Fruit fly (Drosophila melanogaster) S2 (cell line): Measurements from ENCODE around the gene Dbct.

Experiments used
- CG8478 ChIP-seq: fragments of >200 bp; optimal IDR thresholded peaks from 2 replicates; lab custom pipeline; 2018
- CTCF ChIP-seq, 2 experiments: fragments of >200 bp; optimal IDR thresholded peaks; 2 replicates each; lab custom pipeline; 2018

Dbct gene

DNA sequence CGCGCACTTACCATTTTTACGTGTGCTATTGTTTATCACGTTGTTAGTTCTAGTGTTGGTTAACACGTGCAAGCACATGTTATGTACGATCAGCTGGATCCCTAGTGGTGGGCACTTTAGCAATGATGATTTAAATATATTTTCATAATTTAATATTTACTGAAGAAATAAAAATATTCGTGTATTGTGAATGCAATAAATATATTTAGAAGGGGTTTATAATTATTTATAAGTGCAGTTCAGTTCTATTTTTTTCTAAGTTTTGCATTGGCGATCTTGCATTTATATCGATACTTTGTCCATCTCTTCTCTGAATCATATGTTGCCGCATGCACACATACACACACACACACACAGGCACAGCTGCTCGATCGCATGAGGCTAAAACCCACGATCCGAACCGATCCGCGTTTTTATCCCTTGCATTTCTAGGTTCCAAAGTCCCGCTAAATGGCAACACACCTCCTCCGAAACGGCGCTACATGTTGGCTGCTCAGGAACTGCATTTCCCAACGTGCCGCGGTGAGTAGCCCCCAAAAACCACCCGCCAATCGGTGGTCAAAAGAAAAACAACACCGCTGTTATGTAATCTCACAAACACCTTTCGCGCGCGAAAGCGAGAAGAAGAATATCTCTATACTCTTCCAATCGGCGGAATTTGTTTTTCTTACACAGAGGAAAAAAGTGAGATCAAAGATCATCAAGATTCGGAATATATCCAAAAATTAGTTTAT lies at the start of gene Dbct, which contains the start of gene CG15027:
TSS of gene Dbct (plus strand) at position 349 of the 734 bp plus-strand sequence.
TSS of gene CG15027 (minus strand) at position 51 of the 734 bp plus-strand sequence.
- TF ChIP-seq CTCF (optimal IDR thresholded peaks at IDR 0.05; lab: Kevin White, UChicago), result no peak
- no peak for TF ChIP-seq CG8478 (lab: Kevin White, UChicago)

DNA sequence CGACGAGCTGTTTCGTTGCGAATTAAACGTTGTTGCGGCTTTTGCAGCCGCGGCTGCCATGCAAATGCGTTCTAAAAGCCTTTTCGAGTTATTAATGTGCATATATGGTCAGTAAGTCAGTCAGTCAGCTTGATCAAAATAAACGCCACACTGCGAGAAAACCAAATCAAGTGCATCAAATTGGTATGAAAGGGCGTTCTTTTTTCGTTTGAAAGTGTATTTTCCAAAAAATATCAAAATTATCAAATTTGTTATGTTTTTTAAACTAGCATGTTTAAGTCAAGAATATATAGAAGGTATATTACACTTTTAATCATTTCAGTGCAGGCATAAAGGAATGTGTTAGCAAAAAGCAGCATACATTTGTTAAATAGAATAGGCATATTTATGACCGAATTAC lies 43.4 kb upstream of the Dbct start:
- no peak for TF ChIP-seq CG8478 (lab: Kevin White, UChicago)
- TF ChIP-seq CTCF (optimal IDR thresholded peaks at IDR 0.05; lab: Kevin White, UChicago), result no peak

DNA sequence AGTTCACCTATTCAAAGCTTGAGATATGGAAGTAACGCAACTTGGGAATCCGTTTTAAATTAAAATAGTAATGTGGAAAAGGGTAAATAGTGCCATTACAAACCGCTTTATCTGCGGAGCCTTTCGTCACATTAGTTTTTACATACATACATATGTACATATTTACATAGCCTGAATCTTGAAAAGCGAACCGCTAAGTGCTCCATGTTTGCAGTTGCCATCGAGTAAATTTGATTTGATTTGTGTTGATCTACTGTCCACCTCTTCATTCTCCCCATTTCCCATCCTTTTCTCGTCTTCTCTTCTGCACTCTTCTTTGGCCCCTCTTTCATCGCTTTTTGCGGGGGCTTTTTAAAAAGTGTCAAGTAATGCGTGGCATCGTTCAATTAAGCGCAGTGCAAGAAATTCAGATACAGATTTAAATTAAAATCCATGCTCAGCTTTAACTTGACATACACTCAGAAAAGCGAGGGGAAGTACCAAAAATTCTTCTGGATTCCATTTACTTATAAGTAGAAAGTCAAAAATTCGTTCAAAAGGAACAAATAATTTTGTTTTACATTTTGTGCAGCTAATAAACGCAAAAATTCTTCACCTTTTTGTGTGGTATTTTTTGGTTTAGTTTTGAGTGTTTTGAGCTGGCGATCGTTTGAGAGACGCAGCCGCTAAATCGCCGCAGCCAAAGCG lies 42.8 kb upstream of the Dbct start:
- no peak for TF ChIP-seq CTCF (optimal IDR thresholded peaks at IDR 0.05; lab: Kevin White, UChicago)
- TF ChIP-seq CG8478 (lab: Kevin White, UChicago), result no peak

DNA sequence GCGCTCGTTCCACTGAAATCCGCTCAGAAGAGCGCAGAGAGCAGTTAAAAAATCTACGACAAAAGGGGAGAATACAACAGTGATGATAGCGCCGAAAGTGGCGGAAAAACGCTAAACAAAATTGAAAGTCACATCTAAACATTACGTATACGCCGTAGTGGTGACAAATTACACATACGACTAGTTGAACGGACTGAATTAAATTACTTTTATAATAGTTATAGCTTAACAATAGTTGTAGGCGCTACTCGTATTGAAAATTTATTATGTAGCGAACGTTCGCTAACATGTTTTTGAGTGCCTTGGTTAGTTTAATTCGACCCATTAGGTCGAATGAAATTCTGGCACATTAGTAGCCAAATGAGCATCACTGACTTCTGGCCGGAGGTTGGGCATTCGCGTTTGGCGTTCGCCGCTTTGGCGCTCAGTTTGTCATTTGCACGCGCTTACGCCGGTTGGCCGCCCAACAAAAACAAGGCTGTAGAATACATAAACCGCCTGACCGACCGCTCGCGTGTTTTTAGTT lies 42.2 kb upstream of the Dbct start, which contains the start of gene CG5541:
TSS of gene CG5541 (plus strand) at position 424 of the 526 bp plus-strand sequence.
- TF ChIP-seq CG8478 (lab: Kevin White, UChicago) (no peak), CTCF (optimal IDR thresholded peaks at IDR 0.05; lab: Kevin White, UChicago) (no peak)

DNA sequence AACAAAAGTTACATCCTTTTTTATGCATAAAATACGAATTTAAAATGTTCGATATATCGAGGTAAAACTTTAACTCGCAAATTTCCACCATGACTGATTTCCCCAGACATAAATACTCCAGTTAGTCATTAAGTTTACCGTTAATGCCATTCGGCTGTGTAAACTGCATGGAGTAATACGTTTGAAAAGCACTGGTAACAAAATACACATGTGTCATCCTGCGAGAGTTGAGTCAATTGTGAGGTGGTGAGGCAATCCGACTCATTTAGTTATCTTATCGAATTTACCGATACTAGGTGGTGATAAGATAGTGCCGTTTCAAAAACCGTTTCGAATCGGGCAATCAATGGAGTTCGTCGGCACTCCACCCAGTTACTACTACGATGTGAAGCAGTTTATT lies 40.3 kb upstream of the Dbct start:
- TF ChIP-seq CG8478 (lab: Kevin White, UChicago) (no peak), CTCF (optimal IDR thresholded peaks at IDR 0.05; lab: Kevin White, UChicago) (no peak)

DNA sequence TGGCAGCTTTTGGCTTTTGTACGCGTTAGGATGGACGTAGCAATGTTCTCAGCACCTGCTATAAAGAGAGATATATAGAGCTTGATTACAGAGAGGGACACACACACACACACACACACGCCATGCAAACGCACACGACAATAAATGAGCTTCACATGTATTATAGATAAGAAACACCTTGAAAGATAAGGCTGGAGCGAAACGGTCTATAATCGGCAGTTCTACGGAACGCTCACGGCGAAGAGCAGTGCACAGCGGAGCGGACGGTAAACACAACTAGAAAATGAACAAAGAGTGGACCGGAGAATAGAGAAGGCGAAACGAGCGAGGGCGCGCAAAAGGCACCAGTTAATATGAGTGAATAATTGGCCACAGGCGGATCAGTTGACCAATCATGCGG lies 37.2 kb upstream of the Dbct start:
- TF ChIP-seq CTCF (optimal IDR thresholded peaks at IDR 0.05; lab: Kevin White, UChicago), result no peak
- TF ChIP-seq CG8478 (lab: Kevin White, UChicago), result no peak

- TF ChIP-seq CG8478 (lab: Kevin White, UChicago) (no peak), CTCF (optimal IDR thresholded peaks at IDR 0.05; lab: Kevin White, UChicago) (no peak)
Measured at dm6 chrX:15062619-15063018, 23.3 kb upstream of the Dbct start.

- TF ChIP-seq CG8478 (lab: Kevin White, UChicago) (no peak), CTCF (optimal IDR thresholded peaks at IDR 0.05; lab: Kevin White, UChicago) (no peak)
Measured at dm6 chrX:15063404-15064062, 22.4 kb upstream of the Dbct start, which contains the start of the genes hiw and ND-B18. Gene hiw (minus strand): TSS chrX:15063429. Gene ND-B18 (plus strand): TSS chrX:15063733.

dm6 chrX:15066374-15067057 lies 19.4 kb upstream of the Dbct start, which contains the start of the genes opm and dob:
Gene opm (minus strand): TSS chrX:15066432.
Gene dob (plus strand): TSS chrX:15067007.
- no peak for TF ChIP-seq CG8478 (lab: Kevin White, UChicago)
- TF ChIP-seq CTCF (optimal IDR thresholded peaks at IDR 0.05; lab: Kevin White, UChicago), result no peak

DNA sequence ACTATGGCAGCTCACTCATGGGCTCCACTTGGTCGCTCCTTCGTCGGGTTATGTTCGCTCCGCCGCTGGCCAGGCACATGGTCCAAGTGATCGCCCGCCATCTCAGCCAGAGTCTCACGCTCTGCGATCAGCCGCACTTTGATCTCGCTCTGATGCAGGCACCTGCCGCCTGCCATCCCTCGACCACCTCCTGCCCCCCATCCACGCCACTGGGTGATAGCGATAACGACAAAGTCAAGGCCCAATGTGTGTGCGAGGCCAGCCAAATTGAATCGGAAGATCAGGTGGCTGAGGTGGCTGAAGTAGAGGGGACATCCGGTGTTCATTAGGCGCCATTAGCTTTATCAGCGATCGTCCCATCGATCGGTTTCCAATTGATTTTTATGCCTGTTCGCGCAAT lies 17.4 kb upstream of the Dbct start:
- no peak for TF ChIP-seq CG8478 (lab: Kevin White, UChicago)
- TF ChIP-seq CTCF (optimal IDR thresholded peaks at IDR 0.05; lab: Kevin White, UChicago), result no peak

- no peak for TF ChIP-seq CTCF (optimal IDR thresholded peaks at IDR 0.05; lab: Kevin White, UChicago)
- TF ChIP-seq CG8478 (lab: Kevin White, UChicago), result no peak
Measured at dm6 chrX:15069417-15069896, 16.5 kb upstream of the Dbct start.

dm6 chrX:15070137-15070536 lies 15.8 kb upstream of the Dbct start:
- TF ChIP-seq CTCF (optimal IDR thresholded peaks at IDR 0.05; lab: Kevin White, UChicago) (no peak), CG8478 (lab: Kevin White, UChicago) (no peak)

DNA sequence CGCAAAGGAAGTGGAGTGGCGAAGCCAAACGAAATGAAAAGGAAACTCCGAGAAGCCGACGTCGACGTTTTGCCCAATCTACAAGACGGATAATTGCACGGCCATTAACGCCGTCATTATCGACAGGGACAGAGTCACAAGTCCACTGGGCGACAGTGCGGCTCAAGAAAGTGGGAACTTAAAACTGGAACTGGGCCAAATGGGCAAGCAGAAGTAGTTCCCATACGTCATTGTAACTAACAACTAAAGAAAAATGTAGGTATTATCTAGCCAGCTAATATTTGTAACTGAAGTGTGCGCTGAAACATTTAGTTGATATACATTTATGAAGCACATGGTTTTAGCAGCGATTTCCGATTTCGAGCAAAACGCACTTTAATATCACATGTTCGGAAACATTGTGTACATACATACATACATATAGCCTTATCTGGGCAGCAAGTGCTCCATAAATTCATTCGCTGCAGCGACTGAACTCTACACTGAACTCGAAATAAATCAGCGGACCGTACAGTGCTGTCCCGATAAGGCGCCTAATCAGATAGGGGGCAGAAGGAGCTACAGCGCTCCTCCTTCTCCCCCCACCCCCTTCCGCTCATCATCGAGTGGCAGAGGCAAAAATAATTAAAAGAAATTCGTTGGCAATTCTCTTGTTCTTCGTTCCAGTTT lies 15.0 kb upstream of the Dbct start:
- TF ChIP-seq CTCF (optimal IDR thresholded peaks at IDR 0.05; lab: Kevin White, UChicago) (no peak), CG8478 (lab: Kevin White, UChicago) (no peak)
